Worm (Caenorhabditis elegans): ENCODE data around the gene best-22.

- no peak for TF ChIP-seq scrt-1 (GFP tag; IDR thresholded peaks at IDR 0.05)
- TF ChIP-seq tbx-37 (GFP tag; conservative IDR thresholded peaks at IDR 0.05), result no peak
These were observed 21.6 kb downstream of the best-22 start for ce11 chrIV:12371340-12371739.
